Fruit fly (Drosophila melanogaster) whole organism, prepupa: Measurements from ENCODE around the gene Naglu.

Experiments
- CG10669 ChIP-seq: fragments of 200-800 bp; sonication (Bioruptor generic); optimal IDR thresholded peaks from 3 replicates; lab custom pipeline; 2018; ENCODE audit warnings: missing biosample characterization, mild to moderate bottlenecking, missing genetic modification characterization, moderate library complexity
- CG11294 ChIP-seq: fragments of 200-800 bp; sonication (Bioruptor generic); IDR thresholded peaks from 2 replicates; pipeline ENCODE4 v1.3.6; 2022; ENCODE audit warnings: missing biosample characterization, missing genetic modification characterization
- CG11762 ChIP-seq: fragments of 200-800 bp; sonication (Bioruptor generic); optimal IDR thresholded peaks from 3 replicates; lab custom pipeline; 2016; ENCODE audit warnings: missing biosample characterization, missing genetic modification characterization; ENCODE audit not compliant: insufficient read depth
- CG11902 ChIP-seq: fragments of 200-800 bp; sonication (Bioruptor generic); optimal IDR thresholded peaks from 3 replicates; lab custom pipeline; 2016; ENCODE audit warnings: missing biosample characterization, missing genetic modification characterization
- CG15336 ChIP-seq: fragments of 200-800 bp; sonication (Bioruptor generic); IDR thresholded peaks from 2 replicates; pipeline ENCODE4 v1.3.6; 2022; ENCODE audit warnings: missing biosample characterization, missing genetic modification characterization
- CG1621 ChIP-seq: fragments of 200-800 bp; sonication (Bioruptor generic); optimal IDR thresholded peaks from 3 replicates; lab custom pipeline; 2018; ENCODE audit warnings: missing biosample characterization, mild to moderate bottlenecking, missing genetic modification characterization
- CG3032 ChIP-seq: fragments of 200-800 bp; optimal IDR thresholded peaks from 2 replicates; lab custom pipeline; 2019; ENCODE audit warnings: missing biosample characterization, mild to moderate bottlenecking, missing genetic modification characterization, moderate library complexity
- CG31627 ChIP-seq: fragments of 200-800 bp; sonication (Bioruptor generic); optimal IDR thresholded peaks from 3 replicates; lab custom pipeline; 2016; ENCODE audit warnings: missing biosample characterization, missing genetic modification characterization
- CG32006 ChIP-seq: fragments of 200-800 bp; sonication (Bioruptor generic); optimal IDR thresholded peaks from 3 replicates; lab custom pipeline; 2017; ENCODE audit warnings: missing biosample characterization, mild to moderate bottlenecking, missing genetic modification characterization
- CG34406 ChIP-seq: fragments of 200-800 bp; sonication (Bioruptor generic); optimal IDR thresholded peaks from 3 replicates; lab custom pipeline; 2016; ENCODE audit warnings: missing biosample characterization, missing genetic modification characterization
- CG3919 ChIP-seq: fragments of 200-800 bp; sonication (Bioruptor generic); optimal IDR thresholded peaks from 3 replicates; lab custom pipeline; 2016; ENCODE audit warnings: missing biosample characterization, missing genetic modification characterization
- CG6163 ChIP-seq: fragments of 200-800 bp; sonication (Bioruptor generic); IDR thresholded peaks from 3 replicates; pipeline ENCODE4 v1.3.6; 2022; ENCODE audit warnings: missing biosample characterization, missing genetic modification characterization
- CG6792 ChIP-seq: fragments of 200-800 bp; sonication (Bioruptor generic); optimal IDR thresholded peaks from 3 replicates; lab custom pipeline; 2016; ENCODE audit warnings: missing biosample characterization, missing genetic modification characterization
- CG6808 ChIP-seq: fragments of 200-800 bp; sonication (Bioruptor generic); optimal IDR thresholded peaks from 3 replicates; lab custom pipeline; 2017; ENCODE audit warnings: missing biosample characterization, missing genetic modification characterization, mild to moderate bottlenecking, moderate library complexity, missing genetic modification reagents
- CG6854 ChIP-seq: fragments of 200-800 bp; sonication (Bioruptor generic); optimal IDR thresholded peaks from 2 replicates; lab custom pipeline; 2017; ENCODE audit warnings: missing biosample characterization, mild to moderate bottlenecking, missing genetic modification characterization
- CG7368 ChIP-seq: fragments of 200-800 bp; sonication (Bioruptor generic); optimal IDR thresholded peaks from 3 replicates; lab custom pipeline; 2016; ENCODE audit warnings: missing biosample characterization, missing genetic modification characterization
- CG8319 ChIP-seq: fragments of 200-800 bp; sonication (Bioruptor generic); optimal IDR thresholded peaks from 3 replicates; lab custom pipeline; 2016; ENCODE audit warnings: missing biosample characterization, missing genetic modification characterization
- CG9139 ChIP-seq: fragments of 200-800 bp; sonication (Bioruptor generic); optimal IDR thresholded peaks from 3 replicates; lab custom pipeline; 2017; ENCODE audit warnings: missing biosample characterization, mild to moderate bottlenecking, missing genetic modification characterization
- Eip75B ChIP-seq: fragments of 200-800 bp; sonication (Bioruptor generic); optimal IDR thresholded peaks from 3 replicates; lab custom pipeline; 2016; ENCODE audit warnings: missing biosample characterization, missing genetic modification characterization
- Ets21C ChIP-seq: fragments of 200-800 bp; sonication (Bioruptor generic); optimal IDR thresholded peaks from 3 replicates; lab custom pipeline; 2016; ENCODE audit warnings: missing biosample characterization, missing genetic modification characterization
- Hr39 ChIP-seq: fragments of 200-800 bp; sonication (Bioruptor generic); optimal IDR thresholded peaks from 2 replicates; lab custom pipeline; 2016; ENCODE audit warnings: missing biosample characterization, missing genetic modification characterization
- Hr4 ChIP-seq: fragments of 200-800 bp; sonication (Bioruptor generic); optimal IDR thresholded peaks from 3 replicates; lab custom pipeline; 2016; ENCODE audit warnings: missing biosample characterization, missing genetic modification characterization
- Lpt ChIP-seq: fragments of 200-800 bp; sonication (Bioruptor generic); optimal IDR thresholded peaks from 3 replicates; lab custom pipeline; 2016; ENCODE audit warnings: missing biosample characterization, missing genetic modification characterization
- Met ChIP-seq: fragments of 200-800 bp; sonication (Bioruptor generic); optimal IDR thresholded peaks from 3 replicates; lab custom pipeline; 2016; ENCODE audit warnings: missing biosample characterization, missing genetic modification characterization
- OdsH ChIP-seq: fragments of 200-800 bp; sonication (Bioruptor generic); optimal IDR thresholded peaks from 3 replicates; lab custom pipeline; 2016; ENCODE audit warnings: missing biosample characterization, missing genetic modification characterization
- Sox102F ChIP-seq: fragments of 200-800 bp; sonication (Bioruptor generic); optimal IDR thresholded peaks from 2 replicates; lab custom pipeline; 2016; ENCODE audit warnings: missing biosample characterization, mild to moderate bottlenecking, missing genetic modification characterization
- Sox14 ChIP-seq: fragments of 200-800 bp; sonication (Bioruptor generic); optimal IDR thresholded peaks from 3 replicates; lab custom pipeline; 2016; ENCODE audit warnings: missing biosample characterization, missing genetic modification characterization
- Sox15 ChIP-seq: fragments of 200-800 bp; sonication (Bioruptor generic); optimal IDR thresholded peaks from 3 replicates; lab custom pipeline; 2016; ENCODE audit warnings: missing biosample characterization, missing genetic modification characterization
- achi ChIP-seq: fragments of 200-800 bp; sonication (Bioruptor generic); optimal IDR thresholded peaks from 3 replicates; lab custom pipeline; 2016; ENCODE audit warnings: missing biosample characterization, missing genetic modification characterization
- acj6 ChIP-seq: fragments of 200-800 bp; sonication (Bioruptor generic); optimal IDR thresholded peaks from 3 replicates; lab custom pipeline; 2016; ENCODE audit warnings: missing biosample characterization, missing genetic modification characterization
- dsx ChIP-seq: fragments of 200-800 bp; optimal IDR thresholded peaks from 3 replicates; lab custom pipeline; 2019; ENCODE audit warnings: missing biosample characterization, mild to moderate bottlenecking, missing genetic modification characterization, moderate library complexity; ENCODE audit not compliant: poor library complexity, severe bottlenecking
- eg ChIP-seq: fragments of 200-800 bp; sonication (Bioruptor generic); IDR thresholded peaks from 3 replicates; pipeline ENCODE4 v1.3.6; 2022; ENCODE audit warnings: missing biosample characterization, missing genetic modification characterization
- fd59A ChIP-seq: fragments of 200-800 bp; sonication (Bioruptor generic); optimal IDR thresholded peaks from 2 replicates; lab custom pipeline; 2017; ENCODE audit warnings: missing biosample characterization, mild to moderate bottlenecking, missing genetic modification characterization, missing genetic modification reagents
- fkh ChIP-seq: fragments of 200-800 bp; sonication (Bioruptor generic); optimal IDR thresholded peaks from 3 replicates; lab custom pipeline; 2017; ENCODE audit warnings: missing biosample characterization, mild to moderate bottlenecking, missing genetic modification characterization, moderate library complexity
- lz ChIP-seq: fragments of 200-800 bp; sonication (Bioruptor generic); optimal IDR thresholded peaks from 3 replicates; lab custom pipeline; 2016; ENCODE audit warnings: missing biosample characterization, missing genetic modification characterization
- net ChIP-seq: fragments of 200-800 bp; sonication (Bioruptor generic); optimal IDR thresholded peaks from 3 replicates; lab custom pipeline; 2016; ENCODE audit warnings: missing biosample characterization, missing genetic modification characterization
- pdm3 ChIP-seq: fragments of 200-800 bp; sonication (Bioruptor generic); optimal IDR thresholded peaks from 3 replicates; lab custom pipeline; 2016; ENCODE audit warnings: missing biosample characterization, missing genetic modification characterization
- salr ChIP-seq, 2 experiments: fragments of 200-800 bp; sonication (Bioruptor generic); optimal IDR thresholded peaks; 3 replicates each; lab custom pipeline; 2016 to 2018; ENCODE audit warnings: missing biosample characterization in 2 of 2, missing genetic modification characterization in 2 of 2, mild to moderate bottlenecking in 1 of 2
- spab ChIP-seq: fragments of 200-800 bp; sonication (Bioruptor generic); optimal IDR thresholded peaks from 2 replicates; lab custom pipeline; 2017; ENCODE audit warnings: missing biosample characterization, mild to moderate bottlenecking, missing genetic modification characterization, missing genetic modification reagents
- ss ChIP-seq, 2 experiments: fragments of 200-800 bp; sonication (Bioruptor generic); optimal IDR thresholded peaks; 2 replicates in 1 of 2; 3 replicates in 1 of 2; lab custom pipeline; 2017 to 2018; ENCODE audit warnings: mild to moderate bottlenecking in 2 of 2, missing biosample characterization in 2 of 2, missing genetic modification characterization in 2 of 2, moderate library complexity in 1 of 2
- svp ChIP-seq: fragments of 200-800 bp; sonication (Bioruptor generic); peaks from one replicate; lab custom pipeline; 2016; ENCODE audit warnings: missing biosample characterization, missing genetic modification characterization
- topi ChIP-seq: fragments of 200-800 bp; sonication (Bioruptor generic); optimal IDR thresholded peaks from 3 replicates; lab custom pipeline; 2016; ENCODE audit warnings: missing biosample characterization, missing genetic modification characterization
- vri ChIP-seq: fragments of 200-800 bp; sonication (Bioruptor generic); optimal IDR thresholded peaks from 3 replicates; lab custom pipeline; 2016; ENCODE audit warnings: missing biosample characterization, mild to moderate bottlenecking, missing genetic modification characterization

Naglu gene

DNA sequence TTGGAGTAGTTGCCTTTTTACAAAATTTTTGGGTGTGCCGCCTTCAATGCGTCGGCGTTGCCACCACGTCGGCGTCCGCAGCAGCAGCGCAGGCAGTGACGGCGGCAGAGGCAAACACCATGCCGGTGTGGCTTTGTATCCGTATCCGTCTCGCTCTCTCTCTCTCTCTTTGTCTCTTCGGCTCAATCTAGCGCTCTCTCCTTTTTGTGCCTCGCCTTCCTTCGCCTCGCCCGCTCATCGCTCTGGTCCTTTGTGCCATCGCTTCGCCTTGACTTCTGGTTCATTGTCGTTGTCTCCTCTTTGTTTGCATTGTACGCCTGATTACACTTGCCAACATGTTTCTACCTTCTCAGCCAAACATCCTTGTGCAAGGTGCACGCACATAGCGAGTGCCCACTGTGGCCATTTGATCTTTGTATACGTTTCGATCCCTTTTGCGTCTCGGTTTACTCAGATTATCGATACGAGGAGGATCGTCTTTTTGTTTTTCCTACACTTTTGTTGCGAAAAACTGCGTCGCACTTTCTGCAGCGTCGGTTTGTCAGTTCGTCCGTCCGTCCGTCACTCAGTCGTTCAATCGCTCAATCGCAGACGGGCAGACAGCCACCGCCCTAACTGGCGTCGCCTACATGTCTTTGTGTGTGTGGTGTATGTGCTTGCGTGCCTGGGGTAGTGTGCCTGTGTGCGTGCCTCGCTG, 4.8 kb upstream of the Naglu start (continued):
- TF ChIP-seq CG34406 (GFP tag; lab: Kevin White, UChicago) (peak; percentile 56), Hr4 (GFP tag; lab: Kevin White, UChicago) (peak; percentile 56), CG11902 (GFP tag; lab: Kevin White, UChicago) (peak; percentile 30), CG32006 (peak; percentile 65), CG7368 (GFP tag; lab: Kevin White, UChicago) (peak; percentile 60), achi (GFP tag; lab: Kevin White, UChicago) (peak; percentile 72), fkh (GFP tag; lab: Kevin White, UChicago) (peak; percentile 16), Sox102F (GFP tag; lab: Kevin White, UChicago) (peak; percentile 88), spab (peak; percentile 75), topi (peak; percentile 78), CG6792 (GFP tag; lab: Kevin White, UChicago) (peak; percentile 76), eg (GFP tag; lab: Robert Waterston, UW) (peak; percentile 60), net (GFP tag; lab: Kevin White, UChicago) (peak; percentile 59), CG31627 (GFP tag; lab: Kevin White, UChicago) (peak; percentile 73), ss (GFP tag; optimal IDR thresholded peaks at IDR 0.05; lab: Kevin White, UChicago) (peak; percentile 82 to 90), Sox15 (GFP tag; lab: Kevin White, UChicago) (peak; percentile 7), Met (GFP tag; lab: Kevin White, UChicago) (peak; percentile 80), CG1621 (tag; lab: Kevin White, UChicago) (peak; percentile 71), CG6163 (GFP tag; lab: Robert Waterston, UW) (peak; percentile 82), Lpt (GFP tag; lab: Kevin White, UChicago) (peak; percentile 67), salr (GFP tag; optimal IDR thresholded peaks at IDR 0.05; lab: Kevin White, UChicago) (peak; percentile 32 to 63), Ets21C (GFP tag; lab: Kevin White, UChicago) (peak; percentile 60), CG3919 (GFP tag; lab: Kevin White, UChicago) (peak; percentile 81), Hr39 (GFP tag; lab: Kevin White, UChicago) (peak; percentile 78), pdm3 (GFP tag; lab: Kevin White, UChicago) (peak; percentile 75)

DNA sequence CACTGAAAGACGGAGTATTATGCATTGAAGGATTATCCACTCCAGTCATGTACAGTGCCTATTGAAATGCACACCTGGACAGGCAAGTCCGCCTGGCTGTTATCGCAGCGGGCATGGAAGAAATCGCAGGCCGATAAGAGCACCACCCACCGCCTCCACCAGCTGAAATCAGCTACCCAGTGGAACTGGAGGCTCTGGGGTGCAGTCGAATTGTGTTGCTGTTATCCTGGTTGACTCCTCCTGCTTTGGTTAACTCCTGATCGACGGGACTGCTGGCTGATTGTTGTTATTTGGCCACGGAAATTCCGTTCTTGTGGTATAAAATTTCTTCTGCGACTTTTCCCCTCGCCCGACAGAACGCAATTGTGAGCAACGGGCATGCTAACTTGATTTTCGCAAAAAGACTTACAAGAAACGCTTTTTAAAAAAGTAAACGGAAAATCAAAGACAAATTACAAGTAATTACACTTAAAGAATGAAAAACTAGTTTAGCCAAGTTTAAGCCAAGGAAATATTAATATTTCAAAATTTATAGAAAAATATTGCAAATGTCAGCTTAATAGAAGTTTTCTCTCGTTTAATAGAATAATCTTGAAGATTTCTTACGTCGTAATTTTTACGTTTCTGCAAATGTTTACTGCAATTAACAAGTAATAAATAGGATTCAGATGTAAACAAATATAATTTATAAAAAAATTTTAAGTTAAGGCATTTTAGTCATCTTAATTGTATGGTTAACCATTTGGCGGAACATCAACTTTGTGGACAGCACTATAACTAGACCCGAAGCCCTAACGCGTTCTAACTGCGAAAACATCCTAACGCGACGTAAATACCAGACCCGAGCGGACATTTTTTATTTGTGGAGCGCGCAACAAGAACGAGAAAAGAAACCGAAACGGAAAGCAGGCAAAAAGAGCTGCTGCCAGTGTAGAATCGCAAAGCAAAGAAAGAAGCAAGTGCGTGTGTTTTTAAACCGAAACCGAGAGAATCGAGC, 3.5 kb upstream of the Naglu start, which contains the start of the genes CG13398 and Akap200:
CG13398 (minus strand) TSS at position 370 of the 997 bp plus-strand sequence.
Akap200 (plus strand) TSS at position 804 of the 997 bp plus-strand sequence.
- no peak for TF ChIP-seq CG32006
- TF ChIP-seq CG11294: no peak; the same call in 1 of the 2 replicates
- no peak for TF ChIP-seq Sox14 (GFP tag; lab: Kevin White, UChicago)
- no peak for TF ChIP-seq CG8319
- peak; percentile 7 for TF ChIP-seq CG6792 (GFP tag; lab: Kevin White, UChicago)
- peak; percentile 24 for TF ChIP-seq topi
- TF ChIP-seq achi (GFP tag; lab: Kevin White, UChicago): peak; percentile 52
- TF ChIP-seq eg (GFP tag; lab: Robert Waterston, UW): no peak
- TF ChIP-seq svp (GFP tag; lab: Kevin White, UChicago): peak; percentile 84
- peak; percentile 58 for TF ChIP-seq vri (GFP tag; lab: Kevin White, UChicago)
- TF ChIP-seq lz: peak; percentile 22
- TF ChIP-seq fkh (GFP tag; lab: Kevin White, UChicago): peak; percentile 78
- TF ChIP-seq CG9139: no peak
- TF ChIP-seq acj6 (GFP tag; lab: Kevin White, UChicago): no peak
- peak; percentile 48 for TF ChIP-seq Hr4 (GFP tag; lab: Kevin White, UChicago)
- peak; percentile 41 for TF ChIP-seq CG6854
- TF ChIP-seq CG3032 (tag; lab: Kevin White, UChicago): peak; percentile 48
- peak; percentile 6 to 45 for TF ChIP-seq ss (GFP tag; optimal IDR thresholded peaks at IDR 0.05; lab: Kevin White, UChicago)
- TF ChIP-seq fd59A (GFP tag; lab: Kevin White, UChicago): no peak
- TF ChIP-seq OdsH (GFP tag; lab: Kevin White, UChicago): no peak
- no peak for TF ChIP-seq Hr39 (GFP tag; lab: Kevin White, UChicago)
- no peak for TF ChIP-seq salr (GFP tag; optimal IDR thresholded peaks at IDR 0.05; lab: Kevin White, UChicago)
- TF ChIP-seq CG10669 (GFP tag; lab: Kevin White, UChicago): no peak
- TF ChIP-seq dsx (GFP tag; lab: Kevin White, UChicago): peak; percentile 2
- no peak; the same call in 1 of the 2 replicates for TF ChIP-seq CG15336 (GFP tag; lab: Robert Waterston, UW)
- TF ChIP-seq CG6808 (GFP tag; lab: Kevin White, UChicago): peak; percentile 39
- TF ChIP-seq Met (GFP tag; lab: Kevin White, UChicago): peak; percentile 38
- TF ChIP-seq Eip75B (GFP tag; lab: Kevin White, UChicago): peak; percentile 30
- TF ChIP-seq CG11762 (GFP tag; lab: Kevin White, UChicago): no peak
- TF ChIP-seq CG1621 (tag; lab: Kevin White, UChicago): no peak
- TF ChIP-seq Sox15 (GFP tag; lab: Kevin White, UChicago): no peak
